Fruit fly (Drosophila melanogaster): ENCODE data around the gene Kcmf1.

Kcmf1 gene

dm6 chr3R:9055119-9056105 is 40.7 kb upstream of the Kcmf1 start (continued):
- TF ChIP-seq Gug (GFP tag; IDR thresholded peaks at IDR 0.05) = peak; percentile 77
- peak; percentile 85 for TF ChIP-seq nau (GFP tag; optimal IDR thresholded peaks at IDR 0.05)
- no peak for TF ChIP-seq Kr (GFP tag; optimal IDR thresholded peaks at IDR 0.05)
- TF ChIP-seq CG1024 (GFP tag; IDR thresholded peaks at IDR 0.05) = no peak
- no peak for TF ChIP-seq dati (GFP tag; IDR thresholded peaks at IDR 0.05)
- TF ChIP-seq Deaf1 (tag; optimal IDR thresholded peaks at IDR 0.05) = peak; percentile 83
- peak; percentile 97 for TF ChIP-seq PHDP (tag; optimal IDR thresholded peaks at IDR 0.05)
- TF ChIP-seq CG11695 (GFP tag; IDR thresholded peaks at IDR 0.05) = no peak
- peak; percentile 90 for TF ChIP-seq Abd-B (GFP tag; optimal IDR thresholded peaks at IDR 0.05)
- TF ChIP-seq Xrp1 (GFP tag; IDR thresholded peaks at IDR 0.05) = no peak
- no peak for TF ChIP-seq Doc3 (GFP tag; IDR thresholded peaks at IDR 0.05; ENCODE audit: partially characterized antibody)
- peak; percentile 91 for TF ChIP-seq CG1233 (GFP tag; optimal IDR thresholded peaks at IDR 0.05)
- TF ChIP-seq unpg (GFP tag; optimal IDR thresholded peaks at IDR 0.05) = peak; percentile 97
- peak; percentile 42 for TF ChIP-seq ERR (GFP tag; optimal IDR thresholded peaks at IDR 0.05)
- no peak for TF ChIP-seq prd (optimal IDR thresholded peaks at IDR 0.05)
- TF ChIP-seq prd (GFP tag; IDR thresholded peaks at IDR 0.05) = no peak
- TF ChIP-seq schlank (tag; optimal IDR thresholded peaks at IDR 0.05) = peak; percentile 85
- TF ChIP-seq CG17385 (GFP tag; optimal IDR thresholded peaks at IDR 0.05) = peak; percentile 91
- peak in 1 of 2 experiments; percentile 72 for TF ChIP-seq Hr78 (GFP tag; optimal IDR thresholded peaks at IDR 0.05)
- peak; percentile 96 for TF ChIP-seq nmo (GFP tag; optimal IDR thresholded peaks at IDR 0.05)
- TF ChIP-seq Poxn (GFP tag; IDR thresholded peaks at IDR 0.05) = no peak
- peak; percentile 93 for TF ChIP-seq fd96Cb (tag; optimal IDR thresholded peaks at IDR 0.05)
- TF ChIP-seq aop (GFP tag; IDR thresholded peaks at IDR 0.05) = no peak
- peak; percentile 69 for TF ChIP-seq Mad (GFP tag; optimal IDR thresholded peaks at IDR 0.05)
- no peak for TF ChIP-seq chm (GFP tag; IDR thresholded peaks at IDR 0.05)
- TF ChIP-seq E2f2 (GFP tag; IDR thresholded peaks at IDR 0.05) = no peak
- no peak for TF ChIP-seq CG43689 (GFP tag; IDR thresholded peaks at IDR 0.05)
- no peak for TF ChIP-seq eve (GFP tag; optimal IDR thresholded peaks at IDR 0.05)
- TF ChIP-seq crol (GFP tag; IDR thresholded peaks at IDR 0.05) = no peak
- TF ChIP-seq CG10366 (GFP tag; IDR thresholded peaks at IDR 0.05) = no peak
- TF ChIP-seq sens (GFP tag) = peak; percentile 97
- TF ChIP-seq Antp (GFP tag; optimal IDR thresholded peaks at IDR 0.05) = peak; percentile 66
- TF ChIP-seq pros (GFP tag; optimal IDR thresholded peaks at IDR 0.05) = no peak
- TF ChIP-seq CG9817 (tag; optimal IDR thresholded peaks at IDR 0.05) = peak; percentile 92
- no peak for TF ChIP-seq CG17328 (GFP tag; IDR thresholded peaks at IDR 0.05)
- peak in 1 of 2 experiments; percentile 49 for TF ChIP-seq insv (GFP tag; optimal IDR thresholded peaks at IDR 0.05)
- TF ChIP-seq CG17829 (tag; optimal IDR thresholded peaks at IDR 0.05) = peak; percentile 94
- peak; percentile 88 for TF ChIP-seq org-1 (GFP tag; optimal IDR thresholded peaks at IDR 0.05)
- peak; percentile 88 for TF ChIP-seq az2 (GFP tag; optimal IDR thresholded peaks at IDR 0.05)
- TF ChIP-seq CG10565 (GFP tag; optimal IDR thresholded peaks at IDR 0.05) = peak; percentile 26
- peak; percentile 87 for TF ChIP-seq zen (tag; optimal IDR thresholded peaks at IDR 0.05)
- TF ChIP-seq Fer3 (tag; optimal IDR thresholded peaks at IDR 0.05) = peak; percentile 97
- TF ChIP-seq tx (GFP tag; optimal IDR thresholded peaks at IDR 0.05) = peak; percentile 51
- TF ChIP-seq CG16815 (GFP tag; optimal IDR thresholded peaks at IDR 0.05) = peak; percentile 83
- peak; percentile 96 for TF ChIP-seq CG3281 (GFP tag; optimal IDR thresholded peaks at IDR 0.05)
- no peak for TF ChIP-seq CG13287 (GFP tag; IDR thresholded peaks at IDR 0.05; ENCODE audit: partially characterized antibody)
- TF ChIP-seq CG30020 (tag; optimal IDR thresholded peaks at IDR 0.05) = peak; percentile 52
- no peak for TF ChIP-seq Rx (GFP tag; IDR thresholded peaks at IDR 0.05)
- TF ChIP-seq C15 (GFP tag; IDR thresholded peaks at IDR 0.05) = no peak
